Fruit fly (Drosophila melanogaster) whole organism, adult: ENCODE measurements around the gene CG32984.

Experiments used
- CG11617 ChIP-seq: fragments of 200-800 bp; sonication (Bioruptor generic); optimal IDR thresholded peaks from 2 replicates; lab custom pipeline; 2017; ENCODE audit warnings: mild to moderate bottlenecking, missing biosample characterization, missing genetic modification reagents, missing genetic modification characterization
- CG12768 ChIP-seq: fragments of 200-800 bp; sonication (Bioruptor generic); optimal IDR thresholded peaks from 2 replicates; lab custom pipeline; 2017; ENCODE audit warnings: missing biosample characterization, missing genetic modification characterization, mild to moderate bottlenecking, moderate library complexity, missing genetic modification reagents
- CG14711 ChIP-seq: fragments of 200-800 bp; sonication (Bioruptor generic); optimal IDR thresholded peaks from 2 replicates; lab custom pipeline; 2018; ENCODE audit warnings: missing biosample characterization, mild to moderate bottlenecking, missing genetic modification characterization, moderate library complexity
- CG1620 ChIP-seq: fragments of 200-800 bp; sonication (Bioruptor generic); optimal IDR thresholded peaks from 2 replicates; lab custom pipeline; 2016; ENCODE audit warnings: missing biosample characterization, missing genetic modification characterization
- CG33017 ChIP-seq: fragments of 200-800 bp; sonication (Bioruptor generic); optimal IDR thresholded peaks from 2 replicates; lab custom pipeline; 2018; ENCODE audit warnings: missing biosample characterization, mild to moderate bottlenecking, missing genetic modification characterization, moderate library complexity
- CG5204 ChIP-seq: fragments of 200-800 bp; sonication (Bioruptor generic); optimal IDR thresholded peaks from 2 replicates; lab custom pipeline; 2016; ENCODE audit warnings: missing biosample characterization, missing genetic modification characterization
- CG7045 ChIP-seq: fragments of 200-800 bp; sonication (Bioruptor generic); optimal IDR thresholded peaks from 2 replicates; lab custom pipeline; 2017; ENCODE audit warnings: missing biosample characterization, mild to moderate bottlenecking, missing genetic modification characterization
- CG7101 ChIP-seq: fragments of 200-800 bp; sonication (Bioruptor generic); optimal IDR thresholded peaks from 2 replicates; lab custom pipeline; 2018; ENCODE audit warnings: missing biosample characterization, mild to moderate bottlenecking, missing genetic modification characterization, moderate library complexity
- Clk ChIP-seq: fragments of 200-800 bp; sonication (Bioruptor generic); optimal IDR thresholded peaks from 2 replicates; lab custom pipeline; 2017; ENCODE audit warnings: missing biosample characterization, missing genetic modification characterization
- Crg-1 ChIP-seq: fragments of 200-800 bp; sonication (Bioruptor generic); optimal IDR thresholded peaks from 2 replicates; lab custom pipeline; 2016; ENCODE audit warnings: missing biosample characterization, missing genetic modification characterization
- Hr96 ChIP-seq: fragments of 200-800 bp; sonication (Bioruptor generic); optimal IDR thresholded peaks from 2 replicates; lab custom pipeline; 2016; ENCODE audit warnings: missing biosample characterization, missing genetic modification characterization
- Mnt ChIP-seq: fragments of 200-800 bp; sonication (Bioruptor generic); optimal IDR thresholded peaks from 2 replicates; lab custom pipeline; 2016; ENCODE audit warnings: missing biosample characterization, mild to moderate bottlenecking, missing genetic modification characterization
- bab1 ChIP-seq: fragments of 200-800 bp; sonication (Bioruptor generic); optimal IDR thresholded peaks from 3 replicates; lab custom pipeline; 2019; ENCODE audit warnings: missing biosample characterization, mild to moderate bottlenecking, missing genetic modification characterization, moderate library complexity
- cic ChIP-seq: fragments of 200-800 bp; sonication (Bioruptor generic); optimal IDR thresholded peaks from 2 replicates; lab custom pipeline; 2017; ENCODE audit warnings: missing biosample characterization, mild to moderate bottlenecking, missing genetic modification characterization, moderate library complexity
- cnc ChIP-seq, 2 experiments: fragments of >200 bp; optimal IDR thresholded peaks; 2 replicates each; lab custom pipeline; 2017
- kay ChIP-seq: fragments of 200-800 bp; sonication (Bioruptor generic); peaks from one replicate; lab custom pipeline; 2016; ENCODE audit warnings: missing biosample characterization, missing genetic modification characterization, borderline replicate concordance
- ovo ChIP-seq: fragments of 200-800 bp; sonication (Bioruptor generic); optimal IDR thresholded peaks from 2 replicates; lab custom pipeline; 2016; ENCODE audit warnings: missing biosample characterization, missing genetic modification characterization
- pad ChIP-seq: fragments of 200-800 bp; sonication (Bioruptor generic); optimal IDR thresholded peaks from 3 replicates; lab custom pipeline; 2017; ENCODE audit warnings: missing biosample characterization, missing genetic modification characterization, mild to moderate bottlenecking, moderate library complexity, missing genetic modification reagents
- tj ChIP-seq: fragments of 200-800 bp; sonication (Bioruptor generic); optimal IDR thresholded peaks from 3 replicates; lab custom pipeline; 2017; ENCODE audit warnings: missing biosample characterization, mild to moderate bottlenecking, missing genetic modification characterization, moderate library complexity
- toe ChIP-seq: fragments of 200-800 bp; sonication (Bioruptor generic); optimal IDR thresholded peaks from 2 replicates; lab custom pipeline; 2016; ENCODE audit warnings: missing biosample characterization, missing genetic modification characterization

The CG32984 gene

DNA sequence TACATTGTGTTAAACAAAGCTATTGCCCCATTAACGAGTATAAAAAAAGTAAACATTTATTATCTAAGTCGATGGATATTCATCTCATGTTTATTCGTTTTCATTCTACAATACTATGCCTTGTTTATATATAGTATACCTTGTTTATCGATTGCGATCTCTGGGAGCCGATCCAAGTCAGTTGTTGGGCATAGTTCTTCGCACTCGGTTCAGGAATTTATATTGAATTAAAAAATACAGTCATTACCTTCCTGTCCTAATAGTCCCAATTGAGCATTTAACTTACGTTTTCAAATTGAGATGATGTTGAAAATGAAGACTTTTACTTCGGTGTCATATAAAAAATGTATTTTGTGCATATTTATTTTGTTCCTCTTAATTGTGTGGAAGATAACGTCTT is at the start of gene CG32984:
TSS of gene CG32984 (plus strand) at position 301 of the 400 bp plus-strand sequence.
- TF ChIP-seq kay (GFP tag; lab: Kevin White, UChicago) (peak; percentile 37), ovo (GFP tag; lab: Kevin White, UChicago) (no peak)

DNA sequence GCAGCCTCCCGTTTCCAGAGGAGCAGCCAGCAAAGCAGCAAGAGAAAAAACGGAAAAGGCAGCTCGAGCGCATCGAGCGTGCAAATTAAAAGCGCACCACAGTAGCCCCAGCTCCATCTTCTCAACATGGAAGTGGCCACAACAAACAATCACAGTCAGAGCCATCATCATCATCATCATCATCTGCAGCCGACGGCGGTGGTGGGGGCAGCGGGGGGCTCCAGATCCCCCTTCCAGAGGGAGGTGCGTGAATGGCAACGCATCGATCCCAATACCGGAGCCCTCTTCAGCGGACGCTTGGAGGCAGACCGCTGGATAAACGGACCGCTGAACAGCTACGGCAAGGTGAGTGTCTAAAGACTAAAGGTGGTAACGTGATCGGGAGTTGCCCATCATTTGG is 49.0 kb upstream of the CG32984 start:
- TF ChIP-seq bab1 (GFP tag; lab: Kevin White, UChicago) (no peak), kay (GFP tag; lab: Kevin White, UChicago) (no peak), Mnt (GFP tag; lab: Kevin White, UChicago) (no peak), toe (GFP tag; lab: Kevin White, UChicago) (no peak), cic (GFP tag; lab: Kevin White, UChicago) (no peak), CG1620 (GFP tag; lab: Kevin White, UChicago) (no peak), CG11617 (GFP tag; lab: Kevin White, UChicago) (no peak), CG7101 (no peak), ovo (GFP tag; lab: Kevin White, UChicago) (no peak), CG12768 (GFP tag; lab: Kevin White, UChicago) (no peak), CG33017 (tag; lab: Kevin White, UChicago) (no peak), Crg-1 (GFP tag; lab: Kevin White, UChicago) (no peak), tj (no peak), CG5204 (GFP tag; lab: Kevin White, UChicago) (no peak), Clk (GFP tag; lab: Kevin White, UChicago) (no peak), cnc (optimal IDR thresholded peaks at IDR 0.05; lab: Kevin White, UChicago) (no peak)

dm6 chr2L:8919638-8920037 is 45.1 kb upstream of the CG32984 start:
- TF ChIP-seq ovo (GFP tag; lab: Kevin White, UChicago) (no peak), CG14711 (tag; lab: Kevin White, UChicago) (no peak), pad (GFP tag; lab: Kevin White, UChicago) (no peak), CG33017 (tag; lab: Kevin White, UChicago) (no peak), kay (GFP tag; lab: Kevin White, UChicago) (no peak), CG1620 (GFP tag; lab: Kevin White, UChicago) (no peak), bab1 (GFP tag; lab: Kevin White, UChicago) (no peak), CG5204 (GFP tag; lab: Kevin White, UChicago) (no peak), CG7045 (no peak), CG7101 (no peak)

- TF ChIP-seq CG5204 (GFP tag; lab: Kevin White, UChicago) (no peak), cnc (optimal IDR thresholded peaks at IDR 0.05; lab: Kevin White, UChicago) (no peak), Mnt (GFP tag; lab: Kevin White, UChicago) (no peak), cic (GFP tag; lab: Kevin White, UChicago) (no peak), CG7101 (no peak), Crg-1 (GFP tag; lab: Kevin White, UChicago) (no peak)
Measured at dm6 chr2L:8920294-8920693, 44.5 kb upstream of the CG32984 start.

DNA sequence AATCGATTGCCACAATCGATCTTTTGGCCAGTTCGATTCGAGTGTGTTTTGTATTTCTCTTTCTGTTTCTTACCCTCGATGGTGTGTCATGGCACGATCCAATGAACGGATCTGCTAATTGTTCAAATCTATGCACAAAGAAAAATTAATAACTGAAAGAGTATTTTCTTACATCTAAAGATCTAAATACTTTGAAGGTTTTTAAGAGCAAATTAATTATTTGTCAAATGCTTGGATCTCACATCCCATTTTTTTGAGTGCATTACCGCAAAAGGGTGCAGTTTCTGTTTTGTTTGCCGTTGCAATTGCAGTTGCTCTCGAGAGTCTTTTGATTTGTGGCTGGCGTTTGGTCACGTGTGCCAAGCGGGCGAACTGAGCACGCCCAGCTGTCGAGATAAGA is 42.8 kb upstream of the CG32984 start:
- TF ChIP-seq CG11617 (GFP tag; lab: Kevin White, UChicago), result no peak
- TF ChIP-seq CG12768 (GFP tag; lab: Kevin White, UChicago), result no peak
- TF ChIP-seq kay (GFP tag; lab: Kevin White, UChicago), result no peak
- no peak for TF ChIP-seq bab1 (GFP tag; lab: Kevin White, UChicago)
- no peak for TF ChIP-seq cic (GFP tag; lab: Kevin White, UChicago)
- TF ChIP-seq Mnt (GFP tag; lab: Kevin White, UChicago), result no peak
- no peak for TF ChIP-seq CG14711 (tag; lab: Kevin White, UChicago)
- no peak for TF ChIP-seq pad (GFP tag; lab: Kevin White, UChicago)
- no peak for TF ChIP-seq CG7045
- no peak for TF ChIP-seq ovo (GFP tag; lab: Kevin White, UChicago)

DNA sequence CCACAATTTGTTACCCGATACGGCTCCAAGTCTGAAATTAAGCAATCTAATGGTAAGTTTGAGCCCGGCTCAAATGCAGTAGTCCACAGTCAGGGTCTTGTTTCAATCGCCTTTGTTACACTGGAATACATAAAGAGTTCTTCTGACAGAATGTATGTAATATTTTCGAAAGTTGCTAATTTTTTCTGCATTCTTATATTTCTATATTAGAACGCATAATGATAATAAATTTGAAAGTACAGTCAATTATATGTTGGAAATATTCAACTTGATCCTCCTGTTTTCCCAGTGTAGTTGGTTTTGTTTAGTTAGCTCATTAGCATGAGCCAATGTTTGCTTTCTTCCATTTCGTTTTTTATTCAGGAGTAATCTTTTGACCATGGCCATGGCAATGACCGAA is 41.4 kb upstream of the CG32984 start:
- TF ChIP-seq CG7101 (no peak), pad (GFP tag; lab: Kevin White, UChicago) (no peak), CG11617 (GFP tag; lab: Kevin White, UChicago) (no peak), cic (GFP tag; lab: Kevin White, UChicago) (no peak), tj (no peak), bab1 (GFP tag; lab: Kevin White, UChicago) (no peak), kay (GFP tag; lab: Kevin White, UChicago) (no peak), Crg-1 (GFP tag; lab: Kevin White, UChicago) (no peak), CG7045 (no peak), CG12768 (GFP tag; lab: Kevin White, UChicago) (no peak), toe (GFP tag; lab: Kevin White, UChicago) (no peak), CG1620 (GFP tag; lab: Kevin White, UChicago) (no peak), CG5204 (GFP tag; lab: Kevin White, UChicago) (no peak), cnc (optimal IDR thresholded peaks at IDR 0.05; lab: Kevin White, UChicago) (no peak), CG33017 (tag; lab: Kevin White, UChicago) (no peak), CG14711 (tag; lab: Kevin White, UChicago) (no peak), Hr96 (GFP tag; lab: Kevin White, UChicago) (no peak), ovo (GFP tag; lab: Kevin White, UChicago) (no peak)

DNA sequence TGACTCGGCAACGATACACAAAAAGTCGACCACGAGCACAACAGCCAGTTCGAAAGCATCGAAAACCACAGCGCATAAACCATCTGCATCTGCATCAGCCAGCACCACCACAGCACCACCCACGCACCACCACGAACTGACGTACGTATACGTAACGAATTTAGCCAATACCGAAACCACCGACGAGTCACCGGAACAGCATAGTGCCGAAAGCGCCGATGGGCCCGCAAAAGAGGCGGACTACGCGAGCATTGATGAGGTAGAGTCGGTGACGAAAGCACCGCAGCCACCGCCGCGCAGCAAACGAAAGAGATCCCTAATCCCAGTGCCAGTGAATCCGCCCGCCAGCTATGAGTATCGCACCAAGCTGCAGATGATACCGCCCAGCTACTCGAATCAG is 33.6 kb upstream of the CG32984 start:
- TF ChIP-seq CG12768 (GFP tag; lab: Kevin White, UChicago), result no peak
- no peak for TF ChIP-seq cnc (optimal IDR thresholded peaks at IDR 0.05; lab: Kevin White, UChicago)
- no peak for TF ChIP-seq tj
- no peak for TF ChIP-seq pad (GFP tag; lab: Kevin White, UChicago)
- no peak for TF ChIP-seq cic (GFP tag; lab: Kevin White, UChicago)
- TF ChIP-seq Hr96 (GFP tag; lab: Kevin White, UChicago), result no peak
- TF ChIP-seq Mnt (GFP tag; lab: Kevin White, UChicago), result no peak
- TF ChIP-seq CG33017 (tag; lab: Kevin White, UChicago), result no peak
- no peak for TF ChIP-seq Clk (GFP tag; lab: Kevin White, UChicago)
- no peak for TF ChIP-seq CG7101
- no peak for TF ChIP-seq CG1620 (GFP tag; lab: Kevin White, UChicago)
- no peak for TF ChIP-seq CG7045
- TF ChIP-seq bab1 (GFP tag; lab: Kevin White, UChicago), result no peak
- TF ChIP-seq CG14711 (tag; lab: Kevin White, UChicago), result no peak
- no peak for TF ChIP-seq Crg-1 (GFP tag; lab: Kevin White, UChicago)
- no peak for TF ChIP-seq ovo (GFP tag; lab: Kevin White, UChicago)
- TF ChIP-seq CG5204 (GFP tag; lab: Kevin White, UChicago), result no peak
- TF ChIP-seq kay (GFP tag; lab: Kevin White, UChicago), result no peak
